Fruit fly (Drosophila melanogaster): ENCODE measurements around the gene cac.

DNA sequence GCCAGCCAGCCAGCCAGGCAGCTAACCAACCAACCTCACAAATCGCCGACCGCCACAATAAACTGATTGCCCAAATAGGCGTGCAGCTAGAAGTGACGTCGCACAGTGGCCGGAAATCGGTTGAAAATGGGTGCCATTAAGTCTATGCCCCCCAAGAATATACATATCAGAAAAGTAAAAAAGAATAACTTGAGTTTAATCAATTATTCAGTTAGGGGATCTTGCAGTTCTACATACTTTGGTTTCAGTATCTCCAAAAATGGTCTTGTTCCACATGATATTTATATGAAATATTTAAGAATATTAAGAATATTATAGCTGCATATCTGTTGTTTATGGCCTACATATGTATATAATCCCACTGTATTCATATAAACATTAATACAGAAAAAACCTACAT is 99.5 kb downstream of the cac start:
- no peak for TF ChIP-seq CG8478 (optimal IDR thresholded peaks at IDR 0.05)
- TF ChIP-seq EcR (GFP tag; optimal IDR thresholded peaks at IDR 0.05), result no peak
- TF ChIP-seq usp (GFP tag; optimal IDR thresholded peaks at IDR 0.05), result no peak
- TF ChIP-seq psq (optimal IDR thresholded peaks at IDR 0.05), result no peak

Data from whole organism.